Fruit fly (Drosophila melanogaster): Measurements from ENCODE around the gene Ddx56.

Gene Ddx56

dm6 chrX:21387695-21388094 lies at the start of gene Ddx56:
Gene Ddx56, minus strand, starts transcription at chrX:21387946.
- TF ChIP-seq knrl (GFP tag; IDR thresholded peaks at IDR 0.05; ENCODE audit: partially characterized antibody) (peak; percentile 43; the same call in 2 of the 3 replicates), Opbp (GFP tag; IDR thresholded peaks at IDR 0.05; ENCODE audit: partially characterized antibody) (peak; percentile 59; the same call in 2 of the 3 replicates), p53 (GFP tag; optimal IDR thresholded peaks at IDR 0.05) (no peak), CG3995 (GFP tag; optimal IDR thresholded peaks at IDR 0.05) (peak; percentile 29), CG6791 (GFP tag; IDR thresholded peaks at IDR 0.05; ENCODE audit: partially characterized antibody) (0 out of 3 replicates have a peak, but pooled peaks have one; percentile 15), vnd (GFP tag; IDR thresholded peaks at IDR 0.05; ENCODE audit: partially characterized antibody) (0 out of 3 replicates have a peak, but pooled peaks have one; percentile 42), Bgb (GFP tag; IDR thresholded peaks at IDR 0.05; ENCODE audit: partially characterized antibody) (peak; percentile 47; the same call in 1 of the 2 replicates), inv (GFP tag; IDR thresholded peaks at IDR 0.05; ENCODE audit: partially characterized antibody) (peak; percentile 15; the same call in 1 of the 2 replicates), dm (GFP tag; optimal IDR thresholded peaks at IDR 0.05) (peak; percentile 29), her (GFP tag; optimal IDR thresholded peaks at IDR 0.05) (no peak), CG8290 (GFP tag; optimal IDR thresholded peaks at IDR 0.05) (no peak), CG8290 (tag; optimal IDR thresholded peaks at IDR 0.05) (no peak), CG2116 (GFP tag; optimal IDR thresholded peaks at IDR 0.05) (peak; percentile 9), Dref (GFP tag; IDR thresholded peaks at IDR 0.05) (peak; percentile 69), HLH3B (GFP tag; IDR thresholded peaks at IDR 0.05) (no peak), YL-1 (GFP tag; optimal IDR thresholded peaks at IDR 0.05) (peak; percentile 33), hbn (GFP tag; IDR thresholded peaks at IDR 0.05; ENCODE audit: partially characterized antibody) (peak; percentile 47), CG2129 (GFP tag; IDR thresholded peaks at IDR 0.05; ENCODE audit: partially characterized antibody) (peak; percentile 23), gem (tag; optimal IDR thresholded peaks at IDR 0.05) (no peak), CG14860 (GFP tag; IDR thresholded peaks at IDR 0.05; ENCODE audit: partially characterized antibody) (0 out of 3 replicates have a peak, but pooled peaks have one; percentile 22), sc (optimal IDR thresholded peaks at IDR 0.05) (no peak), sc (GFP tag; optimal IDR thresholded peaks at IDR 0.05) (no peak), CG13287 (GFP tag; IDR thresholded peaks at IDR 0.05; ENCODE audit: partially characterized antibody) (peak; percentile 71), row (GFP tag; IDR thresholded peaks at IDR 0.05) (peak; percentile 43; the same call in 2 of the 3 replicates), E2f2 (GFP tag; IDR thresholded peaks at IDR 0.05) (0 out of 2 replicates have a peak, but pooled peaks have one; percentile 13), Scr (GFP tag; IDR thresholded peaks at IDR 0.05; ENCODE audit: partially characterized antibody) (peak; percentile 71), tna (GFP tag; IDR thresholded peaks at IDR 0.05; ENCODE audit: partially characterized antibody) (0 out of 2 replicates have a peak, but pooled peaks have one; percentile 16), CG10431 (GFP tag; optimal IDR thresholded peaks at IDR 0.05) (no peak), MBD-R2 (GFP tag; IDR thresholded peaks at IDR 0.05) (peak; percentile 46; the same call in 1 of the 2 replicates), pzg (GFP tag; optimal IDR thresholded peaks at IDR 0.05) (peak; percentile 8), CG34224 (GFP tag; IDR thresholded peaks at IDR 0.05; ENCODE audit: partially characterized antibody) (peak; percentile 55; the same call in 2 of the 3 replicates), Dll (GFP tag; IDR thresholded peaks at IDR 0.05; ENCODE audit: partially characterized antibody) (peak; percentile 68), sna (GFP tag; IDR thresholded peaks at IDR 0.05; ENCODE audit: partially characterized antibody) (peak; percentile 51; the same call in 1 of the 2 replicates), fru (optimal IDR thresholded peaks at IDR 0.05) (no peak), eyg (GFP tag; optimal IDR thresholded peaks at IDR 0.05) (no peak), unc-4 (GFP tag; IDR thresholded peaks at IDR 0.05; ENCODE audit: partially characterized antibody) (peak; percentile 63), HLH4C (GFP tag; IDR thresholded peaks at IDR 0.05; ENCODE audit: partially characterized antibody) (peak; percentile 62; the same call in 2 of the 3 replicates), ewg (GFP tag; optimal IDR thresholded peaks at IDR 0.05) (peak; percentile 66), amos (GFP tag; IDR thresholded peaks at IDR 0.05; ENCODE audit: partially characterized antibody) (peak; percentile 70), chinmo (GFP tag; IDR thresholded peaks at IDR 0.05; ENCODE audit: partially characterized antibody) (0 out of 4 replicates have a peak, but pooled peaks have one; percentile 65), Doc3 (GFP tag; IDR thresholded peaks at IDR 0.05; ENCODE audit: partially characterized antibody) (peak; percentile 47; the same call in 2 of the 3 replicates), wor (GFP tag; IDR thresholded peaks at IDR 0.05) (no peak), MESR4 (GFP tag; optimal IDR thresholded peaks at IDR 0.05) (peak; percentile 85), BEAF-32 (GFP tag; optimal IDR thresholded peaks at IDR 0.05) (peak; percentile 55), CG16813 (GFP tag; IDR thresholded peaks at IDR 0.05; ENCODE audit: partially characterized antibody) (peak; percentile 50; the same call in 2 of the 3 replicates), zen2 (GFP tag; IDR thresholded peaks at IDR 0.05; ENCODE audit: partially characterized antibody) (peak; percentile 43; the same call in 1 of the 3 replicates), ssp (GFP tag; IDR thresholded peaks at IDR 0.05) (no peak)
